Fruit fly (Drosophila melanogaster) whole organism, adult: ENCODE data around the gene ph-p.

Experiments
- Hr96 ChIP-seq: fragments of 200-800 bp; sonication (Bioruptor generic); optimal IDR thresholded peaks from 2 replicates; lab custom pipeline; 2016; ENCODE audit warnings: missing biosample characterization, missing genetic modification characterization
- kay ChIP-seq: fragments of 200-800 bp; sonication (Bioruptor generic); peaks from one replicate; lab custom pipeline; 2016; ENCODE audit warnings: missing biosample characterization, missing genetic modification characterization, borderline replicate concordance

DNA sequence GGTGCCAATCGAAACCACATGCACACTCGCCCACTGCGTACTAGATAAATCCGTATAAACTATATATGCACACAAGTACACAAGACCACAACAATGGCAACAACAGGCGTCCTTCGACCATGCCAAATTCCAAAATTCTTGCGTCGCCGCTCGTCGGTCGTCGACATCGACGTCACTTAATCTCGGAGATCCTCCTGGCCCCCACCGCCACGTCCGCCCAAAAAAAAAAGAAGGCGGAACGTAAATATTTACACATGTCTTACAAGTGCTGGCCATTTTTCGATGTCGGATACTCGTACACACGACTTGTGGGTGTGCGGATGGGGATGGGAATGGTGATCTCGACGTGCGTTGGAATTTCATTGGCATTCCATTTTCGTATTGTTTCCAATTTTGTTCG lies 25.2 kb upstream of the ph-p start:
- TF ChIP-seq Hr96 (GFP tag; lab: Kevin White, UChicago) (no peak), kay (GFP tag; lab: Kevin White, UChicago) (no peak)
